Fruit fly (Drosophila melanogaster) whole organism, embryonic: ENCODE results near the gene Vajk1.

Experiments
- Atf6 ChIP-seq: fragments of 200-800 bp; sonication (Bioruptor generic); IDR thresholded peaks from 2 replicates; pipeline ENCODE4 v1.3.6; 2022; ENCODE audit warnings: missing biosample characterization, missing genetic modification characterization
- CG10274 ChIP-seq: fragments of 200-800 bp; sonication (Bioruptor generic); optimal IDR thresholded peaks from 3 replicates; lab custom pipeline; 2017; ENCODE audit warnings: missing biosample characterization, mild to moderate bottlenecking, missing genetic modification characterization
- CG10431 ChIP-seq: fragments of 200-800 bp; sonication (Bioruptor generic); optimal IDR thresholded peaks from 3 replicates; lab custom pipeline; 2018; ENCODE audit warnings: missing biosample characterization, mild to moderate bottlenecking, missing genetic modification characterization
- CG11093 ChIP-seq: fragments of 200-800 bp; sonication (Bioruptor generic); IDR thresholded peaks from 3 replicates; pipeline ENCODE4 v1.3.6; 2022; ENCODE audit warnings: missing biosample characterization, missing genetic modification characterization
- CG12942 ChIP-seq: fragments of 200-800 bp; sonication (Bioruptor generic); optimal IDR thresholded peaks from 3 replicates; lab custom pipeline; 2016; ENCODE audit warnings: missing biosample characterization, missing genetic modification characterization
- CG13296 ChIP-seq: fragments of 200-800 bp; sonication (Bioruptor generic); optimal IDR thresholded peaks from 3 replicates; lab custom pipeline; 2018; ENCODE audit warnings: missing biosample characterization, mild to moderate bottlenecking, missing genetic modification characterization
- CG16815 ChIP-seq: fragments of 200-800 bp; sonication (Bioruptor generic); optimal IDR thresholded peaks from 3 replicates; lab custom pipeline; 2017; ENCODE audit warnings: missing biosample characterization, mild to moderate bottlenecking, missing genetic modification characterization
- CG17328 ChIP-seq: fragments of 200-800 bp; sonication (Bioruptor generic); IDR thresholded peaks from 2 replicates; pipeline ENCODE4 v1.3.6; 2022; ENCODE audit warnings: missing biosample characterization, missing genetic modification characterization
- CG18764 ChIP-seq: fragments of 200-800 bp; sonication (Bioruptor generic); optimal IDR thresholded peaks from 3 replicates; lab custom pipeline; 2016; ENCODE audit warnings: missing biosample characterization, missing genetic modification characterization
- CG2116 ChIP-seq: fragments of 200-800 bp; sonication (Bioruptor generic); optimal IDR thresholded peaks from 3 replicates; lab custom pipeline; 2018; ENCODE audit warnings: missing biosample characterization, mild to moderate bottlenecking, missing genetic modification characterization
- CG4854 ChIP-seq: fragments of 200-800 bp; sonication (Bioruptor generic); optimal IDR thresholded peaks from 2 replicates; lab custom pipeline; 2016; ENCODE audit warnings: missing biosample characterization, missing genetic modification characterization, inconsistent platforms
- CG6813 ChIP-seq: fragments of 200-800 bp; sonication (Bioruptor generic); optimal IDR thresholded peaks from 2 replicates; lab custom pipeline; 2017; ENCODE audit warnings: missing biosample characterization, missing genetic modification characterization, mild to moderate bottlenecking, moderate library complexity, missing genetic modification reagents
- CG7745 ChIP-seq: fragments of 200-800 bp; sonication (Bioruptor generic); optimal IDR thresholded peaks from 2 replicates; lab custom pipeline; 2018; ENCODE audit warnings: missing biosample characterization, mild to moderate bottlenecking, missing genetic modification characterization, moderate library complexity
- CG8924 ChIP-seq: fragments of 200-800 bp; optimal IDR thresholded peaks from 3 replicates; lab custom pipeline; 2019; ENCODE audit warnings: missing biosample characterization, mild to moderate bottlenecking, missing genetic modification characterization, moderate library complexity
- CTCF ChIP-seq: fragments of 200-800 bp; sonication (Bioruptor generic); optimal IDR thresholded peaks from 2 replicates; lab custom pipeline; 2017; ENCODE audit warnings: missing biosample characterization, mild to moderate bottlenecking, missing genetic modification characterization, moderate library complexity
- CkIIα-i1 ChIP-seq: fragments of 200-800 bp; sonication (Bioruptor generic); IDR thresholded peaks from 2 replicates; pipeline ENCODE4 v1.3.6; 2022; ENCODE audit warnings: missing biosample characterization, missing genetic modification characterization
- Dad ChIP-seq: fragments of 200-800 bp; sonication (Bioruptor generic); optimal IDR thresholded peaks from 3 replicates; lab custom pipeline; 2016; ENCODE audit warnings: missing biosample characterization, missing genetic modification characterization
- Doc3 ChIP-seq: fragments of 200-800 bp; sonication (Bioruptor generic); IDR thresholded peaks from 3 replicates; pipeline ENCODE4 v1.3.6; 2022; ENCODE audit warnings: missing biosample characterization, missing genetic modification characterization; ENCODE audit not compliant: partially characterized antibody
- Dp ChIP-seq: fragments of 200-800 bp; sonication (Bioruptor generic); optimal IDR thresholded peaks from 2 replicates; lab custom pipeline; 2018; ENCODE audit warnings: missing biosample characterization, mild to moderate bottlenecking, missing genetic modification characterization, moderate library complexity
- Eip74EF ChIP-seq, 2 experiments: fragments of 200-800 bp in 1 of 2; fragments of >200 bp in 1 of 2; sonication (Bioruptor generic) in 1 of 2; optimal IDR thresholded peaks; 2 replicates each; lab custom pipeline; 2017 to 2019; ENCODE audit warnings: missing biosample characterization in 2 of 2, missing genetic modification characterization in 2 of 2, mild to moderate bottlenecking in 1 of 2, moderate library complexity in 1 of 2
- Fer1 ChIP-seq: fragments of 200-800 bp; sonication (Bioruptor generic); optimal IDR thresholded peaks from 2 replicates; lab custom pipeline; 2017; ENCODE audit warnings: missing biosample characterization, mild to moderate bottlenecking, missing genetic modification characterization
- Gug ChIP-seq: fragments of 200-800 bp; sonication (Bioruptor generic); IDR thresholded peaks from 4 replicates; pipeline ENCODE4 v1.3.6; 2022; ENCODE audit warnings: missing biosample characterization, missing genetic modification characterization
- HmgD ChIP-seq: fragments of 200-800 bp; sonication (Bioruptor generic); optimal IDR thresholded peaks from 3 replicates; lab custom pipeline; 2016; ENCODE audit warnings: missing biosample characterization, missing genetic modification characterization
- Hsf ChIP-seq: fragments of 200-800 bp; sonication (Bioruptor generic); optimal IDR thresholded peaks from 3 replicates; lab custom pipeline; 2016; ENCODE audit warnings: missing biosample characterization, missing genetic modification characterization
- Lhr ChIP-seq: fragments of 200-800 bp; sonication (Bioruptor generic); optimal IDR thresholded peaks from 3 replicates; lab custom pipeline; 2017; ENCODE audit warnings: mild to moderate bottlenecking, missing biosample characterization, missing genetic modification reagents, missing genetic modification characterization
- Mrtf ChIP-seq: fragments of 200-800 bp; sonication (Bioruptor generic); IDR thresholded peaks from 3 replicates; pipeline ENCODE4 v1.3.6; 2022; ENCODE audit warnings: missing biosample characterization, missing genetic modification characterization
- NfI ChIP-seq: fragments of 200-800 bp; sonication (Bioruptor generic); optimal IDR thresholded peaks from 3 replicates; lab custom pipeline; 2018; ENCODE audit warnings: missing biosample characterization, mild to moderate bottlenecking, missing genetic modification characterization, moderate library complexity
- Pdp1 ChIP-seq, 2 experiments: fragments of 200-800 bp; sonication (Bioruptor generic); optimal IDR thresholded peaks; 3 replicates each; lab custom pipeline; 2016; ENCODE audit warnings: missing biosample characterization in 2 of 2, missing genetic modification characterization in 2 of 2, mild to moderate bottlenecking in 1 of 2, moderate library complexity in 1 of 2
- Six4 ChIP-seq: fragments of 200-800 bp; sonication (Bioruptor generic); optimal IDR thresholded peaks from 2 replicates; lab custom pipeline; 2016; ENCODE audit warnings: missing biosample characterization, missing genetic modification characterization
- Spps ChIP-seq: fragments of 200-800 bp; sonication (Bioruptor generic); optimal IDR thresholded peaks from 2 replicates; lab custom pipeline; 2018; ENCODE audit warnings: missing biosample characterization, mild to moderate bottlenecking, missing genetic modification characterization
- TFAM ChIP-seq: fragments of 200-800 bp; sonication (Bioruptor generic); optimal IDR thresholded peaks from 2 replicates; lab custom pipeline; 2017; ENCODE audit warnings: missing biosample characterization, missing genetic modification characterization, inconsistent platforms
- Trl ChIP-seq, 3 experiments: fragments of >200 bp in 2 of 3; fragments of 200-800 bp in 1 of 3; sonication (Bioruptor generic) in 1 of 3; optimal IDR thresholded peaks; 2 replicates in 1 of 3; 3 replicates in 2 of 3; lab custom pipeline; 2016 to 2017; ENCODE audit warnings: missing biosample characterization in 1 of 3, missing genetic modification characterization in 1 of 3
- crol ChIP-seq: fragments of 200-800 bp; sonication (Bioruptor generic); IDR thresholded peaks from 2 replicates; pipeline ENCODE4 v1.3.6; 2022; ENCODE audit warnings: missing biosample characterization, missing genetic modification characterization
- en ChIP-seq: fragments of 200-800 bp; sonication (Bioruptor generic); optimal IDR thresholded peaks from 2 replicates; lab custom pipeline; 2016; ENCODE audit warnings: missing biosample characterization, missing genetic modification characterization
- gsb-n ChIP-seq: fragments of 200-800 bp; sonication (Bioruptor generic); optimal IDR thresholded peaks from 3 replicates; lab custom pipeline; 2018; ENCODE audit warnings: missing biosample characterization, mild to moderate bottlenecking, missing genetic modification characterization
- h ChIP-seq: fragments of >200 bp; optimal IDR thresholded peaks from 2 replicates; lab custom pipeline; 2017
- ham ChIP-seq: fragments of 200-800 bp; sonication (Bioruptor generic); IDR thresholded peaks from 2 replicates; pipeline ENCODE4 v1.3.6; 2022; ENCODE audit warnings: missing biosample characterization, missing genetic modification characterization
- jigr1 ChIP-seq: fragments of 200-800 bp; sonication (Bioruptor generic); IDR thresholded peaks from 3 replicates; pipeline ENCODE4 v1.3.6; 2022; ENCODE audit warnings: missing biosample characterization, missing genetic modification characterization
- jumu ChIP-seq: fragments of 200-800 bp; sonication (Bioruptor generic); optimal IDR thresholded peaks from 3 replicates; lab custom pipeline; 2016; ENCODE audit warnings: missing biosample characterization, missing genetic modification characterization
- klu ChIP-seq: fragments of 200-800 bp; sonication (Bioruptor generic); IDR thresholded peaks from 2 replicates; pipeline ENCODE4 v1.3.6; 2022; ENCODE audit warnings: missing biosample characterization, missing genetic modification characterization
- lov ChIP-seq, 2 experiments: fragments of 200-800 bp in 1 of 2; fragments of >200 bp in 1 of 2; sonication (Bioruptor generic) in 1 of 2; IDR thresholded peaks in 1 of 2; optimal IDR thresholded peaks in 1 of 2; 2 replicates in 1 of 2; 3 replicates in 1 of 2; pipeline versions ENCODE4 v1.3.6 to Lab custom; 2017 to 2022; ENCODE audit warnings: missing biosample characterization in 1 of 2, missing genetic modification characterization in 1 of 2
- maf-S ChIP-seq: fragments of 200-800 bp; sonication (Bioruptor generic); optimal IDR thresholded peaks from 2 replicates; lab custom pipeline; 2016; ENCODE audit warnings: missing biosample characterization, missing genetic modification characterization
- pan ChIP-seq, 4 experiments: fragments of >200 bp in 3 of 4; fragments of 200-800 bp in 1 of 4; sonication (Bioruptor generic) in 1 of 4; optimal IDR thresholded peaks in 3 of 4; IDR thresholded peaks in 1 of 4; 2 replicates each; pipeline versions ENCODE4 v1.3.6 to Lab custom; 2017 to 2022; ENCODE audit warnings: missing biosample characterization in 2 of 4, missing genetic modification characterization in 2 of 4, mixed read lengths in 1 of 4
- pfk ChIP-seq: fragments of 200-800 bp; sonication (Bioruptor generic); optimal IDR thresholded peaks from 2 replicates; lab custom pipeline; 2018; ENCODE audit warnings: missing biosample characterization, mild to moderate bottlenecking, missing genetic modification characterization, moderate library complexity
- sug ChIP-seq: fragments of 200-800 bp; optimal IDR thresholded peaks from 2 replicates; lab custom pipeline; 2019; ENCODE audit warnings: missing biosample characterization, mild to moderate bottlenecking, missing genetic modification characterization, moderate library complexity
- tap ChIP-seq: fragments of 200-800 bp; optimal IDR thresholded peaks from 3 replicates; lab custom pipeline; 2019; ENCODE audit warnings: missing biosample characterization, mild to moderate bottlenecking, missing genetic modification characterization, moderate library complexity
- twi ChIP-seq: fragments of 200-800 bp; optimal IDR thresholded peaks from 2 replicates; lab custom pipeline; 2019; ENCODE audit warnings: missing biosample characterization, mild to moderate bottlenecking, missing genetic modification characterization, moderate library complexity
- zf30C ChIP-seq: fragments of 200-800 bp; sonication (Bioruptor generic); optimal IDR thresholded peaks from 3 replicates; lab custom pipeline; 2018; ENCODE audit warnings: missing biosample characterization, mild to moderate bottlenecking, missing genetic modification characterization

Vajk1 gene

DNA sequence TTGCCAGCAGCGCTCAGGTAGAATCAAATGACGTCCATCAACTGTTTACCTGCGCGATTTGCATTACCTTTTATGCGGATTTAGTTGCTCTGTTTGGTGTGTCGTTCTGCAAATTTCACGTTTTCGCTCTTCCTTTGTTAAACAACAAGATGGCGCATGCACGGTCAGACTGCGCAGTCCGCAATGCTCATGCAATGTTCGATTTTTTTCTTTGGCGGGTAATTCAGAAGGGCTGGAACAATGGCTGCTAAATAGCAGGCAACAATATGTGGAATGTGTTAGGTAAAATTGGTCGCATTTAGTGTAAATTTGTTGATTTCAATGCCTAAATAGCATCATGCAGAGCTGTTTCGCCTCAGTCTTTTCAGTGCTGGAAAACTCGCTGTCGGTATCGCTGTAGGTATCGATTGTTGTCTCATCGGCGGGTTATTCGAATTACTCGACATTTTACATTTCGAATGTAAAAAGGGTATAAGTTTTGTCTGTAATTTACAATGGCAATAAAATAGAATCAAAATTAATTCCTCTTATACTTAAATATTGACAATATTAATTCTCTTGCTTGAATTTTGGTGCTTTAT is 18.9 kb downstream of the Vajk1 start, which contains the start of gene Smg5 (continued):
- TF ChIP-seq Dad (GFP tag; lab: Kevin White, UChicago) = peak; percentile 97
- peak; percentile 90 for TF ChIP-seq CG2116 (GFP tag; lab: Kevin White, UChicago)
- peak; percentile 29 for TF ChIP-seq TFAM (GFP tag; lab: Kevin White, UChicago)
- TF ChIP-seq lov (optimal IDR thresholded peaks at IDR 0.05; lab: Kevin White, UChicago) = no peak
- TF ChIP-seq lov (GFP tag; IDR thresholded peaks at IDR 0.05; lab: Robert Waterston, UW) = peak; percentile 96
- TF ChIP-seq klu = peak; percentile 92
- TF ChIP-seq gsb-n (tag; lab: Kevin White, UChicago) = no peak
- peak; percentile 78 for TF ChIP-seq Fer1 (GFP tag; lab: Kevin White, UChicago)
- TF ChIP-seq Gug (GFP tag; lab: Robert Waterston, UW) = peak; percentile 91
- TF ChIP-seq Six4 = peak; percentile 85
- TF ChIP-seq Mrtf = peak; percentile 97
- peak; percentile 84 for TF ChIP-seq twi
- peak; percentile 99 for TF ChIP-seq HmgD
- TF ChIP-seq CG7745 (tag; lab: Kevin White, UChicago) = no peak
- TF ChIP-seq CG13296 (GFP tag; lab: Kevin White, UChicago) = peak; percentile 63
- peak; percentile 95 for TF ChIP-seq CG17328 (GFP tag; lab: Robert Waterston, UW)
- TF ChIP-seq maf-S (GFP tag; lab: Kevin White, UChicago) = peak; percentile 95
- TF ChIP-seq sug (tag; lab: Kevin White, UChicago) = peak; percentile 90
- TF ChIP-seq zf30C (GFP tag; lab: Kevin White, UChicago) = peak; percentile 12
- peak; percentile 25 for TF ChIP-seq Spps (tag; lab: Kevin White, UChicago)
- TF ChIP-seq CG16815 (GFP tag; lab: Kevin White, UChicago) = peak; percentile 96
- no peak for TF ChIP-seq h (lab: Kevin White, UChicago)
- TF ChIP-seq Atf6 (GFP tag; lab: Robert Waterston, UW) = peak; percentile 96
- TF ChIP-seq Eip74EF (GFP tag; optimal IDR thresholded peaks at IDR 0.05; lab: Kevin White, UChicago) = peak in 1 of 2 experiments; percentile 2
- TF ChIP-seq CG10274 (GFP tag; lab: Kevin White, UChicago) = peak; percentile 74
- peak; percentile 100 for TF ChIP-seq CG18764 (GFP tag; lab: Kevin White, UChicago)
- TF ChIP-seq CkIIα-i1 (GFP tag; lab: Robert Waterston, UW) = peak; percentile 47; the same call in 1 of the 2 replicates
- no peak for TF ChIP-seq tap (tag; lab: Kevin White, UChicago)
- peak; percentile 24 for TF ChIP-seq CG10431 (GFP tag; lab: Kevin White, UChicago)
- peak; percentile 60; the same call in 1 of the 2 replicates for TF ChIP-seq ham
- TF ChIP-seq CG4854 = peak; percentile 86
- TF ChIP-seq crol (GFP tag; lab: Robert Waterston, UW) = peak; percentile 47
- TF ChIP-seq CG11093 (GFP tag; lab: Robert Waterston, UW) = peak; percentile 84; the same call in 2 of the 3 replicates
- peak; percentile 92 for TF ChIP-seq CG8924 (tag; lab: Kevin White, UChicago)
- peak in 1 of 2 experiments; percentile 14 for TF ChIP-seq Trl (optimal IDR thresholded peaks at IDR 0.05; lab: Kevin White, UChicago)
- TF ChIP-seq Trl (GFP tag; optimal IDR thresholded peaks at IDR 0.05; lab: Kevin White, UChicago) = peak; percentile 97
- TF ChIP-seq Dp (GFP tag; lab: Kevin White, UChicago) = peak; percentile 91
- peak; percentile 82 for TF ChIP-seq Doc3 (GFP tag; lab: Robert Waterston, UW)
- TF ChIP-seq Pdp1 (GFP tag; optimal IDR thresholded peaks at IDR 0.05; lab: Kevin White, UChicago) = peak; percentile 87 to 92
- peak; percentile 33 for TF ChIP-seq pfk
- no peak for TF ChIP-seq pan (optimal IDR thresholded peaks at IDR 0.05; lab: Kevin White, UChicago)
- TF ChIP-seq pan (GFP tag; optimal IDR thresholded peaks at IDR 0.05 in 1 of 2, IDR thresholded peaks at IDR 0.05 in 1 of 2) = peak in 1 of 2 experiments; percentile 94
- TF ChIP-seq en (GFP tag; lab: Kevin White, UChicago) = peak; percentile 89
- no peak for TF ChIP-seq CG6813 (GFP tag; lab: Kevin White, UChicago)
- peak; percentile 94 for TF ChIP-seq NfI (GFP tag; lab: Kevin White, UChicago)
- TF ChIP-seq CG12942 (GFP tag; lab: Kevin White, UChicago) = peak; percentile 96
- TF ChIP-seq jumu (GFP tag; lab: Kevin White, UChicago) = peak; percentile 92
- TF ChIP-seq jigr1 (GFP tag; lab: Robert Waterston, UW) = peak; percentile 65; the same call in 2 of the 3 replicates
- peak; percentile 42 for TF ChIP-seq CTCF (GFP tag; lab: Kevin White, UChicago)
- TF ChIP-seq Hsf (GFP tag; lab: Kevin White, UChicago) = peak; percentile 98
- TF ChIP-seq Lhr (GFP tag; lab: Kevin White, UChicago) = peak; percentile 79
